Worm (Caenorhabditis elegans) whole organism, midembryonic: ENCODE results near the gene Y47D7A.19.

Experiments
- T22C8.4 ChIP-seq: fragments of 200-800 bp; sonication (Bioruptor generic); IDR thresholded peaks from 2 replicates; pipeline ENCODE4 v1.3.6; 2022; ENCODE audit warnings: missing genetic modification characterization, missing compliant biosample characterization
- cog-1 ChIP-seq: sonication (generic microtip); optimal IDR thresholded peaks from 2 replicates; lab custom pipeline; 2016; ENCODE audit warnings: missing genetic modification characterization, missing compliant biosample characterization
- flt-1 ChIP-seq: fragments of 200-800 bp; sonication (Bioruptor generic); IDR thresholded peaks from 2 replicates; pipeline ENCODE4 v1.3.6; 2022; ENCODE audit warnings: missing genetic modification characterization, missing compliant biosample characterization
- klf-2 ChIP-seq: fragments of 200-800 bp; sonication (Bioruptor generic); conservative IDR thresholded peaks from 2 replicates; pipeline ENCODE4 v1.3.6; 2022; ENCODE audit warnings: missing genetic modification reagents, missing genetic modification characterization, missing compliant biosample characterization
- med-1 ChIP-seq: sonication (generic microtip); optimal IDR thresholded peaks from 2 replicates; lab custom pipeline; 2017; ENCODE audit warnings: missing genetic modification characterization, mild to moderate bottlenecking, missing compliant biosample characterization, antibody characterized with exemption, missing genetic modification reagents; ENCODE audit not compliant: insufficient read depth
- ref-1 ChIP-seq: fragments of 200-800 bp; sonication (Bioruptor generic); conservative IDR thresholded peaks from 2 replicates; pipeline ENCODE4 v1.3.6; 2022; ENCODE audit warnings: missing genetic modification reagents, missing genetic modification characterization, missing compliant biosample characterization
- tab-1 ChIP-seq: fragments of 200-800 bp; sonication (Bioruptor generic); IDR thresholded peaks from 2 replicates; pipeline ENCODE4 v1.3.6; 2022; ENCODE audit warnings: missing genetic modification characterization, missing compliant biosample characterization
- ztf-23 ChIP-seq: fragments of 200-800 bp; sonication (Bioruptor generic); IDR thresholded peaks from 2 replicates; pipeline ENCODE4 v1.3.6; 2022; ENCODE audit warnings: missing genetic modification reagents, missing genetic modification characterization, missing compliant biosample characterization
- ztf-29 ChIP-seq: fragments of 200-800 bp; sonication (Bioruptor generic); IDR thresholded peaks from 2 replicates; pipeline ENCODE4 v1.3.6; 2022; ENCODE audit warnings: missing genetic modification reagents, missing genetic modification characterization, missing compliant biosample characterization

Y47D7A.19 gene

ce11 chrV:4423860-4424401, at the start of gene Y47D7A.19, which contains the start of gene Y47D7A.9:
Gene Y47D7A.19 (plus strand): TSS chrV:4424351.
Gene Y47D7A.9 (minus strand): TSS chrV:4423960.
- TF ChIP-seq flt-1 (GFP tag; lab: Robert Waterston, UW) = no peak

ce11 chrV:4374625-4375024, 49.5 kb upstream of the Y47D7A.19 start, which contains the start of gene neg-1:
Gene neg-1 (minus strand): TSS chrV:4374874.
- TF ChIP-seq ztf-29 (GFP tag; lab: Robert Waterston, UW) = no peak
- TF ChIP-seq ref-1 = no peak
- no peak for TF ChIP-seq ztf-23
- TF ChIP-seq flt-1 (GFP tag; lab: Robert Waterston, UW) = no peak
- TF ChIP-seq T22C8.4 (GFP tag; lab: Robert Waterston, UW) = no peak
- TF ChIP-seq cog-1 (tag; lab: Kevin White, UChicago) = no peak
- TF ChIP-seq tab-1 (GFP tag; lab: Robert Waterston, UW) = no peak
- no peak for TF ChIP-seq klf-2 (GFP tag; lab: Robert Waterston, UW)

ce11 chrV:4375807-4376564, 48.2 kb upstream of the Y47D7A.19 start, which contains the start of gene F32D1.7:
Gene F32D1.7 (minus strand): TSS chrV:4376173.
- TF ChIP-seq cog-1 (tag; lab: Kevin White, UChicago) (no peak), klf-2 (GFP tag; lab: Robert Waterston, UW) (no peak), ztf-23 (no peak), flt-1 (GFP tag; lab: Robert Waterston, UW) (no peak), T22C8.4 (GFP tag; lab: Robert Waterston, UW) (no peak)

- 0 out of 2 replicates have a peak, but pooled peaks have one; percentile 17 for TF ChIP-seq ztf-23
- no peak for TF ChIP-seq flt-1 (GFP tag; lab: Robert Waterston, UW)
These were observed 46.5 kb upstream of the Y47D7A.19 start, which contains the start of gene F32D1.8 for ce11 chrV:4377622-4378021. Gene F32D1.8 (minus strand): TSS chrV:4377722.

ce11 chrV:4382298-4382697, 41.9 kb upstream of the Y47D7A.19 start, which contains the start of gene F13A2.1:
Gene F13A2.1 (minus strand): TSS chrV:4382398.
- TF ChIP-seq cog-1 (tag; lab: Kevin White, UChicago) = no peak
- no peak for TF ChIP-seq klf-2 (GFP tag; lab: Robert Waterston, UW)
- TF ChIP-seq T22C8.4 (GFP tag; lab: Robert Waterston, UW) = no peak
- no peak for TF ChIP-seq flt-1 (GFP tag; lab: Robert Waterston, UW)
- TF ChIP-seq ztf-29 (GFP tag; lab: Robert Waterston, UW) = no peak
- TF ChIP-seq ref-1 = no peak
- TF ChIP-seq med-1 (GFP tag; lab: Kevin White, UChicago) = no peak
- TF ChIP-seq tab-1 (GFP tag; lab: Robert Waterston, UW) = no peak
- TF ChIP-seq ztf-23 = no peak

ce11 chrV:4384482-4384881, 39.7 kb upstream of the Y47D7A.19 start, which contains the start of gene F13A2.2:
Gene F13A2.2 (minus strand): TSS chrV:4384582.
- TF ChIP-seq cog-1 (tag; lab: Kevin White, UChicago) (no peak), tab-1 (GFP tag; lab: Robert Waterston, UW) (no peak), klf-2 (GFP tag; lab: Robert Waterston, UW) (no peak), med-1 (GFP tag; lab: Kevin White, UChicago) (no peak), flt-1 (GFP tag; lab: Robert Waterston, UW) (no peak), ref-1 (no peak), T22C8.4 (GFP tag; lab: Robert Waterston, UW) (no peak), ztf-29 (GFP tag; lab: Robert Waterston, UW) (no peak), ztf-23 (no peak)

- TF ChIP-seq flt-1 (GFP tag; lab: Robert Waterston, UW) = no peak
- no peak for TF ChIP-seq ztf-23
- TF ChIP-seq med-1 (GFP tag; lab: Kevin White, UChicago) = no peak
- no peak for TF ChIP-seq tab-1 (GFP tag; lab: Robert Waterston, UW)
- no peak for TF ChIP-seq cog-1 (tag; lab: Kevin White, UChicago)
- no peak for TF ChIP-seq ref-1
- no peak for TF ChIP-seq T22C8.4 (GFP tag; lab: Robert Waterston, UW)
- no peak for TF ChIP-seq ztf-29 (GFP tag; lab: Robert Waterston, UW)
- no peak for TF ChIP-seq klf-2 (GFP tag; lab: Robert Waterston, UW)
These were observed 38.0 kb upstream of the Y47D7A.19 start, which contains the start of gene F13A2.10 for ce11 chrV:4386173-4386572. Gene F13A2.10 (minus strand): TSS chrV:4386273.

ce11 chrV:4387402-4387801, 36.7 kb upstream of the Y47D7A.19 start, which contains the start of gene F13A2.9:
Gene F13A2.9 (minus strand): TSS chrV:4387502.
- no peak for TF ChIP-seq cog-1 (tag; lab: Kevin White, UChicago)

ce11 chrV:4387916-4388315, 36.2 kb upstream of the Y47D7A.19 start:
- TF ChIP-seq cog-1 (tag; lab: Kevin White, UChicago) = no peak
- TF ChIP-seq med-1 (GFP tag; lab: Kevin White, UChicago) = no peak
- no peak for TF ChIP-seq ztf-29 (GFP tag; lab: Robert Waterston, UW)
- TF ChIP-seq T22C8.4 (GFP tag; lab: Robert Waterston, UW) = no peak
- TF ChIP-seq ztf-23 = no peak
- no peak for TF ChIP-seq ref-1
- no peak for TF ChIP-seq tab-1 (GFP tag; lab: Robert Waterston, UW)
- TF ChIP-seq klf-2 (GFP tag; lab: Robert Waterston, UW) = no peak
- no peak for TF ChIP-seq flt-1 (GFP tag; lab: Robert Waterston, UW)

- TF ChIP-seq ref-1 (no peak), ztf-23 (no peak), med-1 (GFP tag; lab: Kevin White, UChicago) (no peak), flt-1 (GFP tag; lab: Robert Waterston, UW) (no peak), tab-1 (GFP tag; lab: Robert Waterston, UW) (no peak), cog-1 (tag; lab: Kevin White, UChicago) (no peak), ztf-29 (GFP tag; lab: Robert Waterston, UW) (no peak), klf-2 (GFP tag; lab: Robert Waterston, UW) (no peak)
These were observed 27.9 kb upstream of the Y47D7A.19 start, which contains the start of gene F13A2.3 for ce11 chrV:4396257-4396656. Gene F13A2.3 (minus strand): TSS chrV:4396357.
